Worm (Caenorhabditis elegans) whole organism, L4/young adult: ENCODE results near the gene F19G12.11.

Experiments
- dao-5 ChIP-seq: sonication (generic microtip); optimal IDR thresholded peaks from 2 replicates; lab custom pipeline; 2016; ENCODE audit warnings: missing genotype, missing genetic modification characterization, moderate library complexity, missing compliant biosample characterization
- him-1 ChIP-seq: sonication (generic microtip); optimal IDR thresholded peaks from 2 replicates; lab custom pipeline; 2016; ENCODE audit warnings: missing genotype, missing genetic modification reagents, missing genetic modification characterization, missing compliant biosample characterization

DNA sequence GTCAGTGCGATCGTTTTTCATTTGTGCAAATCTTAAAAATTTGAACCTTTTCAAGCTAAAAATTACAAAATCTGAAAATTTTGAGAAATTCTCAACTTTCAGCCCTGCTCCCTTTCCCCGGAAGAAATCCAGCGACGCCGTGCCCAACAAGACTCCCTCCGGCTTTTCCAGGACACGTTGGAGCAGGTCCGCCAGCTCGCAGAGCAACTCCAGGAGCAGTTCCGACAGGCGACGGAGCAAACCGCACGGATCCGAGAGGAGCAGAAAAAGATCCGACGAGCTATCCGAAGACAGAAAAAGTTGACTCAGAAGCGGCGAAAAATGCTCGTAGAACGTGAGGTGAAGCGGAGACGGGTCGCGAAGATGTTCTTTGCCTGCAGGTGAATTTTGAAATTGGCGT is 24.9 kb upstream of the F19G12.11 start:
- TF ChIP-seq him-1 (tag; lab: Kevin White, UChicago) (no peak), dao-5 (tag; lab: Kevin White, UChicago) (no peak)
